Fruit fly (Drosophila melanogaster): ENCODE results near the gene amd.

Gene amd

dm6 chr2L:19114183-19114776 is 4.3 kb downstream of the amd start, which contains the start of gene CG10561:
Gene CG10561 (plus strand): TSS chr2L:19114401.
- TF ChIP-seq HLH54F (GFP tag; optimal IDR thresholded peaks at IDR 0.05) (no peak), CG1603 (tag; optimal IDR thresholded peaks at IDR 0.05) (peak; percentile 50), onecut (GFP tag; IDR thresholded peaks at IDR 0.05) (peak; percentile 14; the same call in 1 of the 2 replicates), CG5953 (GFP tag; IDR thresholded peaks at IDR 0.05) (no peak), zen2 (GFP tag; IDR thresholded peaks at IDR 0.05; ENCODE audit: partially characterized antibody) (peak; percentile 80), p53 (GFP tag; optimal IDR thresholded peaks at IDR 0.05) (no peak), chinmo (GFP tag; IDR thresholded peaks at IDR 0.05; ENCODE audit: partially characterized antibody) (peak; percentile 75; the same call in 2 of the 4 replicates), CG14441 (GFP tag; IDR thresholded peaks at IDR 0.05) (no peak), nmo (GFP tag; optimal IDR thresholded peaks at IDR 0.05) (peak; percentile 12), CG2116 (GFP tag; optimal IDR thresholded peaks at IDR 0.05) (peak; percentile 90), Sry-δ (GFP tag; optimal IDR thresholded peaks at IDR 0.05) (peak; percentile 88), pum (GFP tag; optimal IDR thresholded peaks at IDR 0.05) (no peak), Opbp (GFP tag; IDR thresholded peaks at IDR 0.05; ENCODE audit: partially characterized antibody) (peak; percentile 74; the same call in 2 of the 3 replicates), Doc3 (GFP tag; IDR thresholded peaks at IDR 0.05; ENCODE audit: partially characterized antibody) (peak; percentile 25; the same call in 1 of the 3 replicates), Bgb (GFP tag; IDR thresholded peaks at IDR 0.05; ENCODE audit: partially characterized antibody) (peak; percentile 70), insv (GFP tag; optimal IDR thresholded peaks at IDR 0.05) (peak in 1 of 2 experiments; percentile 93), HLH4C (GFP tag; IDR thresholded peaks at IDR 0.05; ENCODE audit: partially characterized antibody) (peak; percentile 75), Dp (GFP tag; optimal IDR thresholded peaks at IDR 0.05) (peak; percentile 95), NC2β (GFP tag; optimal IDR thresholded peaks at IDR 0.05) (no peak), CG8359 (GFP tag; optimal IDR thresholded peaks at IDR 0.05; ENCODE audit: borderline replicate concordance) (no peak), CG3847 (GFP tag; IDR thresholded peaks at IDR 0.05) (peak; percentile 66), exex (tag; optimal IDR thresholded peaks at IDR 0.05) (no peak), Deaf1 (tag; optimal IDR thresholded peaks at IDR 0.05) (no peak), CG9797 (GFP tag; optimal IDR thresholded peaks at IDR 0.05) (peak; percentile 78), wor (GFP tag; IDR thresholded peaks at IDR 0.05) (no peak), pb (GFP tag; optimal IDR thresholded peaks at IDR 0.05) (no peak), Dref (GFP tag; IDR thresholded peaks at IDR 0.05) (peak; percentile 92), btn (GFP tag; optimal IDR thresholded peaks at IDR 0.05) (no peak), chm (GFP tag; IDR thresholded peaks at IDR 0.05) (no peak), fu2 (GFP tag; optimal IDR thresholded peaks at IDR 0.05) (no peak), Meics (GFP tag; optimal IDR thresholded peaks at IDR 0.05) (no peak), CG14860 (GFP tag; IDR thresholded peaks at IDR 0.05; ENCODE audit: partially characterized antibody) (peak; percentile 31; the same call in 1 of the 3 replicates), dimm (GFP tag; IDR thresholded peaks at IDR 0.05) (no peak), zfh1 (GFP tag; IDR thresholded peaks at IDR 0.05) (no peak), Mrtf (GFP tag; IDR thresholded peaks at IDR 0.05) (no peak), Eip74EF (GFP tag; optimal IDR thresholded peaks at IDR 0.05) (no peak), Lim3 (GFP tag; IDR thresholded peaks at IDR 0.05) (no peak), CG11504 (tag; optimal IDR thresholded peaks at IDR 0.05) (peak; percentile 28), CG9727 (GFP tag; optimal IDR thresholded peaks at IDR 0.05) (no peak), Xbp1 (GFP tag; optimal IDR thresholded peaks at IDR 0.05) (no peak), sug (tag; optimal IDR thresholded peaks at IDR 0.05) (peak; percentile 21), dpn (GFP tag; optimal IDR thresholded peaks at IDR 0.05) (no peak), Neu2 (GFP tag; optimal IDR thresholded peaks at IDR 0.05; ENCODE audit: borderline replicate concordance) (peak; percentile 17), CG15269 (tag; optimal IDR thresholded peaks at IDR 0.05) (no peak), crc (GFP tag; optimal IDR thresholded peaks at IDR 0.05) (no peak), gfzf (GFP tag; optimal IDR thresholded peaks at IDR 0.05) (peak; percentile 51), BEAF-32 (GFP tag; optimal IDR thresholded peaks at IDR 0.05) (peak; percentile 61), aop (GFP tag; IDR thresholded peaks at IDR 0.05) (no peak), nerfin-2 (GFP tag; IDR thresholded peaks at IDR 0.05; ENCODE audit: partially characterized antibody) (peak; percentile 71)
